Worm (Caenorhabditis elegans) whole organism, young adult: ENCODE data around the gene T10F2.5.

Experiments used
- B0261.1 ChIP-seq: sonication (generic microtip); optimal IDR thresholded peaks from 2 replicates; lab custom pipeline; 2016; ENCODE audit warnings: mild to moderate bottlenecking, missing genetic modification characterization, moderate library complexity, missing compliant biosample characterization
- F23B12.7 ChIP-seq: sonication (generic microtip); optimal IDR thresholded peaks from 2 replicates; lab custom pipeline; 2017; ENCODE audit warnings: missing genetic modification characterization, mild to moderate bottlenecking, missing compliant biosample characterization, antibody characterized with exemption, moderate library complexity; ENCODE audit not compliant: insufficient read depth
- F33H1.4 ChIP-seq: fragments of 200-800 bp; sonication (Bioruptor generic); IDR thresholded peaks from 2 replicates; pipeline ENCODE4 v1.3.6; 2022; ENCODE audit warnings: missing genetic modification reagents, missing genetic modification characterization, missing compliant biosample characterization
- F37B4.10 ChIP-seq: fragments of 200-800 bp; sonication (Bioruptor generic); IDR thresholded peaks from 2 replicates; pipeline ENCODE4 v1.3.6; 2022; ENCODE audit warnings: missing genetic modification characterization, missing compliant biosample characterization
- F49E8.2 ChIP-seq: sonication (generic microtip); optimal IDR thresholded peaks from 3 replicates; lab custom pipeline; 2017; ENCODE audit warnings: missing genetic modification characterization, mild to moderate bottlenecking, missing compliant biosample characterization, antibody characterized with exemption, moderate library complexity; ENCODE audit not compliant: insufficient read depth
- F52B5.7 ChIP-seq: sonication (generic microtip); optimal IDR thresholded peaks from 2 replicates; lab custom pipeline; 2016; ENCODE audit warnings: mild to moderate bottlenecking, missing genetic modification characterization, missing compliant biosample characterization
- K11D2.4 ChIP-seq: fragments of 200-800 bp; sonication (Bioruptor generic); IDR thresholded peaks from 2 replicates; pipeline ENCODE4 v1.3.6; 2022; ENCODE audit warnings: missing genetic modification reagents, missing genetic modification characterization, missing compliant biosample characterization
- K12H6.12 ChIP-seq: fragments of 200-800 bp; sonication (Bioruptor generic); optimal IDR thresholded peaks from 2 replicates; lab custom pipeline; 2018; ENCODE audit warnings: mild to moderate bottlenecking, missing genetic modification characterization, missing compliant biosample characterization
- Y95B8A.8 ChIP-seq: fragments of 200-800 bp; sonication (Bioruptor generic); IDR thresholded peaks from 2 replicates; pipeline ENCODE4 v1.3.6; 2022; ENCODE audit warnings: missing genetic modification reagents, missing genetic modification characterization, missing compliant biosample characterization
- atf-7 ChIP-seq: sonication (generic microtip); optimal IDR thresholded peaks from 2 replicates; lab custom pipeline; 2017; ENCODE audit warnings: mild to moderate bottlenecking, missing genetic modification characterization, missing compliant biosample characterization
- athp-1 ChIP-seq: sonication (generic microtip); optimal IDR thresholded peaks from 2 replicates; lab custom pipeline; 2017; ENCODE audit warnings: mild to moderate bottlenecking, missing genetic modification characterization, missing compliant biosample characterization
- attf-3 ChIP-seq: fragments of 200-800 bp; sonication (Bioruptor generic); conservative IDR thresholded peaks from 2 replicates; pipeline ENCODE4 v1.3.6; 2022; ENCODE audit warnings: missing genetic modification reagents, missing genetic modification characterization, missing compliant biosample characterization
- attf-6 ChIP-seq: fragments of 200-800 bp; sonication (Bioruptor generic); IDR thresholded peaks from 2 replicates; pipeline ENCODE4 v1.3.6; 2022; ENCODE audit warnings: missing genetic modification reagents, missing genetic modification characterization, missing compliant biosample characterization
- bed-1 ChIP-seq: fragments of 200-800 bp; sonication (Bioruptor generic); IDR thresholded peaks from 2 replicates; pipeline ENCODE4 v1.3.6; 2022; ENCODE audit warnings: missing genetic modification reagents, missing genetic modification characterization, missing compliant biosample characterization
- bed-2 ChIP-seq: fragments of 200-800 bp; sonication (Bioruptor generic); IDR thresholded peaks from 2 replicates; pipeline ENCODE4 v1.3.6; 2022; ENCODE audit warnings: missing genetic modification reagents, missing genetic modification characterization, missing compliant biosample characterization
- ccch-3 ChIP-seq: fragments of 200-800 bp; sonication (Bioruptor generic); optimal IDR thresholded peaks from 2 replicates; lab custom pipeline; 2018; ENCODE audit warnings: mild to moderate bottlenecking, missing genetic modification characterization, missing compliant biosample characterization
- ceh-58 ChIP-seq: fragments of 200-800 bp; sonication (Bioruptor generic); IDR thresholded peaks from 2 replicates; pipeline ENCODE4 v1.3.6; 2022; ENCODE audit warnings: missing genetic modification characterization, missing compliant biosample characterization
- egrh-3 ChIP-seq: fragments of 200-800 bp; sonication (Bioruptor generic); IDR thresholded peaks from 2 replicates; pipeline ENCODE4 v1.3.6; 2022; ENCODE audit warnings: missing genetic modification reagents, missing genetic modification characterization, missing compliant biosample characterization
- ets-4 ChIP-seq: fragments of 200-800 bp; sonication (Bioruptor generic); optimal IDR thresholded peaks from 2 replicates; lab custom pipeline; 2018; ENCODE audit warnings: mild to moderate bottlenecking, missing genetic modification characterization, missing compliant biosample characterization
- fkh-3 ChIP-seq: sonication (generic microtip); optimal IDR thresholded peaks from 2 replicates; lab custom pipeline; 2016; ENCODE audit warnings: mild to moderate bottlenecking, missing genetic modification characterization, missing compliant biosample characterization
- gei-17 ChIP-seq: fragments of 200-800 bp; sonication (Bioruptor generic); optimal IDR thresholded peaks from 2 replicates; lab custom pipeline; 2018; ENCODE audit warnings: mild to moderate bottlenecking, missing genetic modification characterization, missing compliant biosample characterization
- hmg-20 ChIP-seq: fragments of 200-800 bp; sonication (Bioruptor generic); IDR thresholded peaks from 2 replicates; pipeline ENCODE4 v1.3.6; 2022; ENCODE audit warnings: missing genetic modification reagents, missing genetic modification characterization, missing compliant biosample characterization
- lir-1 ChIP-seq: fragments of 200-800 bp; sonication (Bioruptor generic); conservative IDR thresholded peaks from 2 replicates; pipeline ENCODE4 v1.3.6; 2022; ENCODE audit warnings: missing genetic modification reagents, missing genetic modification characterization, missing compliant biosample characterization
- lsl-1 ChIP-seq: fragments of 200-800 bp; sonication (Bioruptor generic); optimal IDR thresholded peaks from 2 replicates; lab custom pipeline; 2018; ENCODE audit warnings: mild to moderate bottlenecking, missing genetic modification characterization, moderate library complexity, missing compliant biosample characterization
- madf-8 ChIP-seq: fragments of 200-800 bp; sonication (Bioruptor generic); conservative IDR thresholded peaks from 2 replicates; pipeline ENCODE4 v1.3.6; 2022; ENCODE audit warnings: missing genetic modification reagents, missing genetic modification characterization, missing compliant biosample characterization
- nhr-120 ChIP-seq: fragments of 200-800 bp; sonication (Bioruptor generic); IDR thresholded peaks from 2 replicates; pipeline ENCODE4 v1.3.6; 2022; ENCODE audit warnings: missing genetic modification characterization, missing compliant biosample characterization
- nhr-80 ChIP-seq: sonication (generic microtip); optimal IDR thresholded peaks from 2 replicates; lab custom pipeline; 2016; ENCODE audit warnings: missing genetic modification characterization, missing compliant biosample characterization
- pha-4 ChIP-seq: fragments of 150-350 bp; sonication (generic microtip); optimal IDR thresholded peaks from 2 replicates; lab custom pipeline; 2014; ENCODE audit warnings: missing biosample characterization, missing genetic modification reagents, missing genetic modification characterization
- rcor-1 ChIP-seq: fragments of 200-800 bp; sonication (Bioruptor generic); IDR thresholded peaks from 2 replicates; pipeline ENCODE4 v1.3.6; 2022; ENCODE audit warnings: missing genetic modification reagents, missing genetic modification characterization, missing compliant biosample characterization
- snpc-1.1 ChIP-seq: sonication (generic microtip); optimal IDR thresholded peaks from 2 replicates; lab custom pipeline; 2017; ENCODE audit warnings: missing genetic modification characterization, mild to moderate bottlenecking, missing compliant biosample characterization, antibody characterized with exemption, moderate library complexity, missing genotype, missing genetic modification reagents; ENCODE audit not compliant: insufficient read depth
- snpc-1.3 ChIP-seq: sonication (generic microtip); optimal IDR thresholded peaks from 2 replicates; lab custom pipeline; 2017; ENCODE audit warnings: missing genetic modification characterization, mild to moderate bottlenecking, missing compliant biosample characterization, antibody characterized with exemption, moderate library complexity, missing genotype, missing genetic modification reagents; ENCODE audit not compliant: insufficient read depth
- unc-62 ChIP-seq: fragments of 150-350 bp; optimal IDR thresholded peaks from 2 replicates; lab custom pipeline; 2014; ENCODE audit warnings: missing biosample characterization, missing genetic modification reagents, missing genetic modification characterization
- zim-3 ChIP-seq: sonication (generic microtip); optimal IDR thresholded peaks from 2 replicates; lab custom pipeline; 2017; ENCODE audit warnings: mild to moderate bottlenecking, missing genetic modification characterization, moderate library complexity, missing compliant biosample characterization
- ztf-18 ChIP-seq: sonication (generic microtip); optimal IDR thresholded peaks from 2 replicates; lab custom pipeline; 2016; ENCODE audit warnings: missing genotype, mild to moderate bottlenecking, missing genetic modification characterization, missing compliant biosample characterization

The T10F2.5 gene

DNA sequence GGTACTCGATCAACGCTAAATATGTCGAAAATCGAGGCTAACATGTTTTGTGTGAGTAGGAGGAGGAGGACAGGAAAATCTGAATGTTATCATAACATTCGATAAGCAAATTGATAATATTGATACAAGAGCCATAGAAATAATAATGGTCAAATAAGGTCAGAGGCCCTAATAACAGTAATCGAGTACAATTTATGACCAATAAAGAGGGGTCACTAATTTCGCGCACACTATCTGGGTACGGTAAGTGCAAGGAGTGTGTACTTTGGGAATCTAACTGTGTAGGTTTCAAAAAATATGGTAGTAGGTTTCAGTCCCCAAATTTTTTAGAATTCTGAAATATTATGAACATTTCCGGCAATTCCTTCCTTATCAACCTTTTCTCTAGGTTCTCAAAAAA, 15.9 kb downstream of the T10F2.5 start (continued):
- TF ChIP-seq snpc-1.1 (tag; lab: Kevin White, UChicago) = no peak

DNA sequence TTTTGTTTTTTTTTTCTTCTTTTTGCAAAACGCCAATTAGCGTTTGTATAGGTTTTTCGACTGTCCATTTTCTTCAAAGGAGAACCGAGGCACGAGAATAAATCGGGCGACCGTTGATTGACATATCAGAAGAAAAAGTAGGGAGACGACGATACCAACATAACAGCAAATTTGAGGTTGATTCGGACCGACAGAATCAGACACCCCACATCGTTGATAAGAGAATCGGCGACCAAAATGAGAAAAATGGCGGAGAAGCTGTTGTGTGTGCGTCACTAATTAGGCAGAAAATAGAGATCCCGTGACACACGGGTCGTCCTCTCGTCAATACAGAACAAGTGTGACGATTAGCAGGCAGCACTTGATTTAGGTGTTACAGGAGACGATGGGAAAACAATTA, 17.5 kb downstream of the T10F2.5 start:
- TF ChIP-seq F37B4.10 (GFP tag; lab: Robert Waterston, UW) (0 out of 2 replicates have a peak, but pooled peaks have one; percentile 12), madf-8 (no peak), unc-62 (peak; percentile 5), nhr-80 (peak; percentile 63)

- TF ChIP-seq Y95B8A.8 (GFP tag; lab: Robert Waterston, UW) (no peak), nhr-80 (peak; percentile 66), lsl-1 (no peak), K12H6.12 (peak; percentile 11), F37B4.10 (GFP tag; lab: Robert Waterston, UW) (no peak), ztf-18 (tag; lab: Kevin White, UChicago) (no peak), hmg-20 (GFP tag; lab: Robert Waterston, UW) (no peak), fkh-3 (tag; lab: Kevin White, UChicago) (no peak), K11D2.4 (GFP tag; lab: Robert Waterston, UW) (no peak), bed-1 (GFP tag; lab: Robert Waterston, UW) (no peak), pha-4 (no peak), F23B12.7 (tag; lab: Kevin White, UChicago) (no peak), athp-1 (tag; lab: Kevin White, UChicago) (no peak), egrh-3 (GFP tag; lab: Robert Waterston, UW) (no peak), atf-7 (tag; lab: Kevin White, UChicago) (no peak), zim-3 (no peak), nhr-120 (no peak)
These were observed 18.8 kb downstream of the T10F2.5 start for ce11 chrIII:5140559-5140958.

DNA sequence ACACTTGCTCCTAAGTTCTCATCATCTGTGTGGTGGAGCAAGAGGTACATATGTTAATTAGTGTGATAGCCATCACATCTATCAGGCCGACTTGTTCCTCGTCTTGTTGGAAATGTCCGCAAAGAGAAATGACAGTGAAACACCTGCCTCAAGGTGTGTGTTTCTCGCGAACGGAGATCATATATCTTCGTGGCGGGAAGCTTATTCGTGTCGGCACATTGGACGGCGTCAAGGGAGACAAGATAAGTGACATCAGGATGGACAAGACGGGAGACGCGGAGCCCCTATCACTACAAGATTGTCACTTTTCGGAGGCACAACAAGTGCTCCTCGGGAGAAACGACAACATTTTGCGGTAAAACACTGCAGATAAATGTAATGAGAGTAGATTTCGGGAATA, 19.6 kb downstream of the T10F2.5 start:
- no peak for TF ChIP-seq attf-3 (GFP tag; lab: Robert Waterston, UW)
- no peak for TF ChIP-seq ets-4 (GFP tag; lab: Kevin White, UChicago)
- TF ChIP-seq ccch-3 = no peak
- no peak for TF ChIP-seq lir-1 (GFP tag; lab: Robert Waterston, UW)
- no peak for TF ChIP-seq F49E8.2
- no peak for TF ChIP-seq bed-2
- no peak for TF ChIP-seq snpc-1.3 (tag; lab: Kevin White, UChicago)
- TF ChIP-seq F33H1.4 = no peak
- no peak for TF ChIP-seq athp-1 (tag; lab: Kevin White, UChicago)
- no peak for TF ChIP-seq nhr-120
- TF ChIP-seq ceh-58 (GFP tag; lab: Robert Waterston, UW) = no peak
- no peak for TF ChIP-seq F52B5.7 (tag; lab: Kevin White, UChicago)
- no peak for TF ChIP-seq attf-6 (GFP tag; lab: Robert Waterston, UW)
- no peak for TF ChIP-seq gei-17 (GFP tag; lab: Kevin White, UChicago)
- TF ChIP-seq rcor-1 = no peak
- no peak for TF ChIP-seq K11D2.4 (GFP tag; lab: Robert Waterston, UW)
- no peak for TF ChIP-seq B0261.1 (tag; lab: Kevin White, UChicago)
